Worm (Caenorhabditis elegans) whole organism, L4 larva: Measurements from ENCODE around the gene F59A1.6.

Source experiments
- R02D3.7 ChIP-seq: fragments of 150-350 bp; sonication (generic microtip); optimal IDR thresholded peaks from 3 replicates; lab custom pipeline; 2014; ENCODE audit warnings: missing biosample characterization, missing genetic modification characterization
- ceh-20 ChIP-seq: fragments of 200-800 bp; sonication (Bioruptor generic); IDR thresholded peaks from 2 replicates; pipeline ENCODE4 v1.3.6; 2022; ENCODE audit warnings: missing genetic modification reagents, missing genetic modification characterization, missing compliant biosample characterization
- ces-1 ChIP-seq: fragments of 150-350 bp; sonication (generic microtip); optimal IDR thresholded peaks from 4 replicates; lab custom pipeline; 2014; ENCODE audit warnings: missing biosample characterization, missing genetic modification reagents, missing genetic modification characterization
- ctbp-1 ChIP-seq: fragments of 200-800 bp; sonication (Bioruptor generic); IDR thresholded peaks from 2 replicates; pipeline ENCODE4 v1.3.6; 2022; ENCODE audit warnings: missing genetic modification reagents, missing genetic modification characterization, missing compliant biosample characterization
- daf-16 ChIP-seq, 3 experiments: sonication (generic microtip); optimal IDR thresholded peaks; 2 replicates each; lab custom pipeline; 2016 to 2017; ENCODE audit warnings: missing genetic modification characterization in 3 of 3, missing genetic modification reagents in 3 of 3, mild to moderate bottlenecking in 2 of 3, missing compliant biosample characterization in 2 of 3, missing biosample characterization in 1 of 3, moderate library complexity in 1 of 3
- daf-19 ChIP-seq: fragments of 200-800 bp; sonication (Bioruptor generic); conservative IDR thresholded peaks from 2 replicates; pipeline ENCODE4 v1.3.6; 2022; ENCODE audit warnings: missing genetic modification characterization, missing compliant biosample characterization
- duxl-1 ChIP-seq: sonication (generic microtip); optimal IDR thresholded peaks from 2 replicates; lab custom pipeline; 2016; ENCODE audit warnings: mild to moderate bottlenecking, missing genetic modification characterization, moderate library complexity, missing compliant biosample characterization; ENCODE audit not compliant: poor library complexity
- hlh-11 ChIP-seq: fragments of 200-800 bp; sonication (Bioruptor generic); optimal IDR thresholded peaks from 2 replicates; lab custom pipeline; 2018; ENCODE audit warnings: mild to moderate bottlenecking, missing genetic modification characterization, missing compliant biosample characterization
- lin-13 ChIP-seq: fragments of 150-350 bp; optimal IDR thresholded peaks from 2 replicates; lab custom pipeline; 2014; ENCODE audit warnings: missing biosample characterization, missing genetic modification reagents, missing genetic modification characterization
- mxl-3 ChIP-seq: fragments of 200-800 bp; sonication (Bioruptor generic); optimal IDR thresholded peaks from 2 replicates; lab custom pipeline; 2018; ENCODE audit warnings: mild to moderate bottlenecking, missing genetic modification characterization, missing compliant biosample characterization
- nhr-11 ChIP-seq: fragments of 150-350 bp; optimal IDR thresholded peaks from 2 replicates; lab custom pipeline; 2014; ENCODE audit warnings: missing biosample characterization, missing genetic modification characterization
- saeg-2 ChIP-seq: fragments of 200-800 bp; sonication (Bioruptor generic); IDR thresholded peaks from 2 replicates; pipeline ENCODE4 v1.3.6; 2022; ENCODE audit warnings: missing genetic modification reagents, missing genetic modification characterization, missing compliant biosample characterization
- spr-1 ChIP-seq: sonication (generic microtip); optimal IDR thresholded peaks from 2 replicates; lab custom pipeline; 2016; ENCODE audit warnings: mild to moderate bottlenecking, missing genetic modification characterization, missing compliant biosample characterization
- tra-1 ChIP-seq: fragments of 200-800 bp; sonication (Bioruptor generic); IDR thresholded peaks from 2 replicates; pipeline ENCODE4 v1.3.6; 2022; ENCODE audit warnings: missing genetic modification reagents, missing genetic modification characterization, missing compliant biosample characterization
- unc-39 ChIP-seq: sonication (generic microtip); optimal IDR thresholded peaks from 2 replicates; lab custom pipeline; 2017; ENCODE audit warnings: missing biosample characterization, missing genetic modification characterization
- unc-62 ChIP-seq, 3 experiments: fragments of 150-350 bp in 1 of 3; sonication (generic microtip); optimal IDR thresholded peaks in 2 of 3; peaks in 1 of 3; 1 replicate in 1 of 3; 2 replicates in 2 of 3; lab custom pipeline; 2014 to 2017; ENCODE audit warnings: missing biosample characterization in 3 of 3, missing genetic modification characterization in 3 of 3, missing genetic modification reagents in 3 of 3, missing genotype in 1 of 3

Gene F59A1.6

ce11 chrV:17728336-17728735, 43.4 kb downstream of the F59A1.6 start:
- TF ChIP-seq spr-1 (tag; lab: Kevin White, UChicago) (no peak), ces-1 (GFP tag; lab: Kevin White, UChicago) (no peak)
- TF ChIP-seq, all 104 proteins: peak for 0

- TF ChIP-seq daf-19 (GFP tag; lab: Robert Waterston, UW) = no peak
- TF ChIP-seq tra-1 (GFP tag; lab: Robert Waterston, UW) = no peak
- TF ChIP-seq hlh-11 (tag; lab: Kevin White, UChicago) = peak; percentile 38
- peak in 1 of 2 experiments; percentile 40 for TF ChIP-seq daf-16 (GFP tag; optimal IDR thresholded peaks at IDR 0.05; lab: Kevin White, UChicago)
- TF ChIP-seq daf-16 (tag; optimal IDR thresholded peaks at IDR 0.05; lab: Kevin White, UChicago) = no peak
- TF ChIP-seq ceh-20 (GFP tag; lab: Robert Waterston, UW) = 0 out of 2 replicates have a peak, but pooled peaks have one; percentile 29
- peak; percentile 60 for TF ChIP-seq nhr-11 (tag; lab: Kevin White, UChicago)
- peak in 1 of 2 experiments; percentile 96 for TF ChIP-seq unc-62 (GFP tag; optimal IDR thresholded peaks at IDR 0.05 in 1 of 2; lab: Kevin White, UChicago)
- no peak for TF ChIP-seq unc-62 (tag; optimal IDR thresholded peaks at IDR 0.05; lab: Kevin White, UChicago)
Measured at ce11 chrV:17728757-17729156, 43.8 kb downstream of the F59A1.6 start.

ce11 chrV:17732516-17732915, 47.6 kb downstream of the F59A1.6 start, which contains the start of gene twk-42:
Gene twk-42 (minus strand): TSS chrV:17732616.
- TF ChIP-seq unc-39 (no peak), mxl-3 (no peak), duxl-1 (tag; lab: Kevin White, UChicago) (no peak), lin-13 (GFP tag; lab: Kevin White, UChicago) (no peak), ctbp-1 (GFP tag; lab: Robert Waterston, UW) (no peak), saeg-2 (no peak), R02D3.7 (tag; lab: Kevin White, UChicago) (no peak)
